Worm (Caenorhabditis elegans) whole organism, early embryonic: ENCODE measurements around the gene F10G7.10.

ENCODE experiments used
- B0310.2 ChIP-seq: sonication (generic microtip); optimal IDR thresholded peaks from 2 replicates; lab custom pipeline; 2016; ENCODE audit warnings: mild to moderate bottlenecking, missing genetic modification characterization, missing compliant biosample characterization
- F13C5.2 ChIP-seq: sonication (generic microtip); optimal IDR thresholded peaks from 2 replicates; lab custom pipeline; 2017; ENCODE audit warnings: mild to moderate bottlenecking, missing genetic modification characterization, inconsistent platforms, missing compliant biosample characterization
- aly-1 ChIP-seq: sonication (generic microtip); optimal IDR thresholded peaks from 2 replicates; lab custom pipeline; 2016; ENCODE audit warnings: missing genetic modification characterization, missing compliant biosample characterization
- ama-1 ChIP-seq: fragments of 150-350 bp; optimal IDR thresholded peaks from 2 replicates; lab custom pipeline; 2014
- ceh-13 ChIP-seq: fragments of 200-800 bp; sonication (Bioruptor generic); optimal IDR thresholded peaks from 2 replicates; lab custom pipeline; 2018; ENCODE audit warnings: mild to moderate bottlenecking, missing genetic modification characterization, missing compliant biosample characterization
- ceh-36 ChIP-seq: sonication (generic microtip); optimal IDR thresholded peaks from 2 replicates; lab custom pipeline; 2016; ENCODE audit warnings: missing genetic modification characterization, inconsistent platforms, missing compliant biosample characterization
- ets-7 ChIP-seq: sonication (generic microtip); optimal IDR thresholded peaks from 2 replicates; lab custom pipeline; 2016; ENCODE audit warnings: missing genotype, missing genetic modification characterization, missing compliant biosample characterization
- flt-1 ChIP-seq: fragments of 200-800 bp; sonication (Bioruptor generic); IDR thresholded peaks from 2 replicates; pipeline ENCODE4 v1.3.6; 2022; ENCODE audit warnings: missing genetic modification characterization, missing compliant biosample characterization
- hmbx-1 ChIP-seq: sonication (generic microtip); optimal IDR thresholded peaks from 2 replicates; lab custom pipeline; 2016; ENCODE audit warnings: mild to moderate bottlenecking, missing genetic modification characterization, missing compliant biosample characterization
- hmg-4 ChIP-seq: fragments of 200-800 bp; sonication (Bioruptor generic); optimal IDR thresholded peaks from 2 replicates; lab custom pipeline; 2018; ENCODE audit warnings: mild to moderate bottlenecking, missing genetic modification characterization, missing compliant biosample characterization
- hnd-1 ChIP-seq: sonication (generic microtip); optimal IDR thresholded peaks from 2 replicates; lab custom pipeline; 2016; ENCODE audit warnings: missing genetic modification characterization, missing compliant biosample characterization
- pes-1 ChIP-seq: fragments of 200-800 bp; sonication (Bioruptor generic); IDR thresholded peaks from 2 replicates; pipeline ENCODE4 v1.3.6; 2022; ENCODE audit warnings: missing genetic modification reagents, missing genetic modification characterization, missing compliant biosample characterization
- scrt-1 ChIP-seq: fragments of 200-800 bp; sonication (Bioruptor generic); IDR thresholded peaks from 2 replicates; pipeline ENCODE4 v1.3.6; 2022; ENCODE audit warnings: missing genetic modification characterization, missing compliant biosample characterization
- sea-1 ChIP-seq: fragments of 200-800 bp; sonication (Bioruptor generic); conservative IDR thresholded peaks from 2 replicates; pipeline ENCODE4 v1.3.6; 2022; ENCODE audit warnings: missing genetic modification characterization, missing compliant biosample characterization
- tbx-11 ChIP-seq: fragments of 200-800 bp; sonication (Bioruptor generic); IDR thresholded peaks from 2 replicates; pipeline ENCODE4 v1.3.6; 2022; ENCODE audit warnings: missing genetic modification characterization, missing compliant biosample characterization
- tbx-37 ChIP-seq: fragments of 200-800 bp; sonication (Bioruptor generic); conservative IDR thresholded peaks from 2 replicates; pipeline ENCODE4 v1.3.6; 2022; ENCODE audit warnings: missing genetic modification reagents, missing genetic modification characterization, missing compliant biosample characterization
- tra-4 ChIP-seq: sonication (generic microtip); optimal IDR thresholded peaks from 2 replicates; lab custom pipeline; 2017; ENCODE audit warnings: missing genetic modification characterization, missing compliant biosample characterization

The F10G7.10 gene

DNA sequence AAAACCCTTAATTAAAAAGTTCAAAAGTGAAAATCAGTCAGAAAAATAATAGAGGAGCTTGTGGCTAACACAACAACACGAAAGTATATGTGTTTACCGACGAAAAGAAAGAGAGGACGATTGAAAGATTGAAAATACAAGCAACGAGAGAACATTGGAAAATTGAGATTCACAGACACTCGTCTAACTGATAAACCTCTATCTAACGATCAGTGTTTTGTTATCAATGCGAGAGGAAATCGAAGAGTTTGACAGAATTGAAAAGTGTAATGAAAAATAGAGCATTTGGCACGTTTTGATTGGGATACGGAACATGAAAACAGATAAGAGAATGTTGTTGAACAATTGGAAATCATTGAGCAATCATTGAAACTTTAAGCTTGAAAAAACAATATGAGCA lies 2.6 kb upstream of the F10G7.10 start:
- no peak for TF ChIP-seq ceh-36 (tag; lab: Kevin White, UChicago)
- no peak for TF ChIP-seq ets-7
- no peak for TF ChIP-seq tbx-37 (GFP tag; lab: Robert Waterston, UW)
- TF ChIP-seq aly-1 (tag; lab: Kevin White, UChicago): no peak
- no peak for TF ChIP-seq tra-4
- TF ChIP-seq sea-1: no peak
- no peak for TF ChIP-seq pes-1 (GFP tag; lab: Robert Waterston, UW)
- TF ChIP-seq scrt-1 (GFP tag; lab: Robert Waterston, UW): no peak
- no peak for TF ChIP-seq ceh-13 (GFP tag; lab: Kevin White, UChicago)
- no peak for TF ChIP-seq ama-1

- TF ChIP-seq hnd-1 (no peak), ama-1 (no peak), tra-4 (no peak), flt-1 (no peak), hmbx-1 (tag; lab: Kevin White, UChicago) (no peak), tbx-11 (no peak), tbx-37 (GFP tag; lab: Robert Waterston, UW) (no peak), scrt-1 (GFP tag; lab: Robert Waterston, UW) (no peak), hmg-4 (no peak), pes-1 (GFP tag; lab: Robert Waterston, UW) (no peak), ceh-36 (tag; lab: Kevin White, UChicago) (no peak), ceh-13 (GFP tag; lab: Kevin White, UChicago) (no peak), aly-1 (tag; lab: Kevin White, UChicago) (no peak), sea-1 (no peak), ets-7 (no peak)
Measured at ce11 chrII:4727769-4728168, 1.7 kb upstream of the F10G7.10 start, which contains the start of gene ttr-41. ttr-41 (minus strand) TSS chrII:4727869.

ce11 chrII:4726750-4727384 lies 803 bp upstream of the F10G7.10 start:
- TF ChIP-seq tbx-37 (GFP tag; lab: Robert Waterston, UW) (no peak), hmbx-1 (tag; lab: Kevin White, UChicago) (no peak), ceh-13 (GFP tag; lab: Kevin White, UChicago) (no peak), tbx-11 (no peak), scrt-1 (GFP tag; lab: Robert Waterston, UW) (no peak), sea-1 (no peak), F13C5.2 (tag; lab: Kevin White, UChicago) (no peak), ets-7 (no peak)

DNA sequence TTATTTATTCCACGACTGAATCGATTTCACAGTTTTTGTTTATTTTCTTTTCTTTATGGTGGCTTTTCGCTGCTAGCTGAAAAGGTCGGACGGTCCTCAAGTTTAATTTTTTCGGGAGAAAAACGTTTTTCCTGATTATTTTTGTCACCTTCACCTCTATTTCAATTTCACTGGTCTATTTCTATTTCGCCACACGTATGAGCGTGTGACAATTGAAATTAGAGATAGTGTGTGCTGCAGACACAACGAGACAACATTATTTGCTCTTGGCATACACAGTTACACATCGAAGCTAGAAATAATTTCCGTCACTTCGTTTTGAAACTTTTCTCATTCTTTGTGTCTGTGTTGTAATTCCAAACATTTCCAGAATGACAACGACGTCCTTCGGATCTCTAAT lies 10.4 kb downstream of the F10G7.10 start, which contains the start of gene F41C3.8:
TSS of gene F41C3.8 (plus strand) at position 371 of the 400 bp plus-strand sequence.
- TF ChIP-seq pes-1 (GFP tag; lab: Robert Waterston, UW) (no peak), ama-1 (no peak), tra-4 (no peak), sea-1 (no peak), hmg-4 (no peak), F13C5.2 (tag; lab: Kevin White, UChicago) (no peak), tbx-11 (no peak), hmbx-1 (tag; lab: Kevin White, UChicago) (no peak), flt-1 (no peak), aly-1 (tag; lab: Kevin White, UChicago) (no peak), tbx-37 (GFP tag; lab: Robert Waterston, UW) (no peak), scrt-1 (GFP tag; lab: Robert Waterston, UW) (no peak), ceh-36 (tag; lab: Kevin White, UChicago) (no peak), ceh-13 (GFP tag; lab: Kevin White, UChicago) (no peak), B0310.2 (no peak), ets-7 (no peak), hnd-1 (no peak)

- TF ChIP-seq flt-1: no peak
- TF ChIP-seq hmbx-1 (tag; lab: Kevin White, UChicago): no peak
- no peak for TF ChIP-seq B0310.2
- no peak for TF ChIP-seq tbx-37 (GFP tag; lab: Robert Waterston, UW)
- TF ChIP-seq F13C5.2 (tag; lab: Kevin White, UChicago): no peak
- no peak for TF ChIP-seq ets-7
- TF ChIP-seq sea-1: no peak
- no peak for TF ChIP-seq pes-1 (GFP tag; lab: Robert Waterston, UW)
- TF ChIP-seq hnd-1: no peak
- no peak for TF ChIP-seq ceh-36 (tag; lab: Kevin White, UChicago)
- TF ChIP-seq ceh-13 (GFP tag; lab: Kevin White, UChicago): no peak
- no peak for TF ChIP-seq hmg-4
- TF ChIP-seq ama-1: no peak
- no peak for TF ChIP-seq tra-4
- no peak for TF ChIP-seq aly-1 (tag; lab: Kevin White, UChicago)
- TF ChIP-seq tbx-11: no peak
- no peak for TF ChIP-seq scrt-1 (GFP tag; lab: Robert Waterston, UW)
Measured at ce11 chrII:4710813-4711212, 15.3 kb downstream of the F10G7.10 start.

- TF ChIP-seq sea-1 (no peak), ceh-13 (GFP tag; lab: Kevin White, UChicago) (no peak), tbx-37 (GFP tag; lab: Robert Waterston, UW) (no peak), hnd-1 (no peak), ets-7 (no peak), ceh-36 (tag; lab: Kevin White, UChicago) (no peak), F13C5.2 (tag; lab: Kevin White, UChicago) (no peak), scrt-1 (GFP tag; lab: Robert Waterston, UW) (no peak), B0310.2 (no peak), tra-4 (no peak), pes-1 (GFP tag; lab: Robert Waterston, UW) (no peak), ama-1 (no peak)
Measured at ce11 chrII:4710120-4710519, 15.9 kb downstream of the F10G7.10 start, which contains the start of gene tag-151. tag-151 (plus strand) TSS chrII:4710277.

DNA sequence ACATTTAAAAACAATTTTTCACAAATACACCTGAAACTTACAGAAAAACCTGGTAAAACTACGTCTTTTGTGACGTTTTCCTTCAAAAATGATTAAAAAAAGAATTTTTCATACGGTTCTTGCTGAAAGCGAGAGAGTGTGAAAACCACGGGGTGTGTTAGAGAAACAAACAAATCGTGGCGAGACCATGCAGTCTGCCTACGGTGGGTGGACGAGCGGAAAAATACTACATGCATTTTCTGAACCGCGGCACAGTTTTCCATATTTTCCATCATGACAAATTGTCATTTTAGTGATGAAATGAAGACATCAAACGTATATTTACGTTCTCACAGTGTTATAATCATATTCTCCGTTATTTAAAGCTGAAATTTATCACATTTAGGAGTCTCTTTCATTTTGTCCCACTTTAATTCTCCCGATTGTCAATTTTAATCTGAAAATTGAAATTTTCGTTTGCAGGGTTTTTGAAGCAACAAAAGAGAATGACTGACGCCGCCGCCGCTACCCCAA lies 19.6 kb downstream of the F10G7.10 start, which contains the start of the genes F10G7.9 and tsn-1:
TSS of gene F10G7.9 (minus strand) at position 127 of the 513 bp plus-strand sequence.
TSS of gene tsn-1 (plus strand) at position 463 of the 513 bp plus-strand sequence.
- TF ChIP-seq hnd-1 (no peak), hmbx-1 (tag; lab: Kevin White, UChicago) (no peak), tbx-37 (GFP tag; lab: Robert Waterston, UW) (no peak), F13C5.2 (tag; lab: Kevin White, UChicago) (peak; percentile 12)
